Worm (Caenorhabditis elegans) whole organism, L2 larva: ENCODE results near the gene col-151.

Experiments used
- aly-2 ChIP-seq: fragments of 150-350 bp; optimal IDR thresholded peaks from 2 replicates; lab custom pipeline; 2014; ENCODE audit warnings: missing biosample characterization, missing genetic modification characterization
- dmd-4 ChIP-seq: sonication (generic microtip); optimal IDR thresholded peaks from 2 replicates; lab custom pipeline; 2017; ENCODE audit warnings: missing biosample characterization, missing genetic modification characterization
- fos-1 ChIP-seq: fragments of 150-350 bp; optimal IDR thresholded peaks from 2 replicates; lab custom pipeline; 2014; ENCODE audit warnings: missing biosample characterization, missing genetic modification characterization
- lin-13 ChIP-seq: fragments of 150-350 bp; optimal IDR thresholded peaks from 2 replicates; lab custom pipeline; 2014; ENCODE audit warnings: missing biosample characterization, missing genetic modification reagents, missing genetic modification characterization
- lin-39 ChIP-seq: fragments of 150-350 bp; optimal IDR thresholded peaks from 2 replicates; lab custom pipeline; 2014; ENCODE audit warnings: missing biosample characterization, missing genetic modification reagents, missing genetic modification characterization
- nhr-12 ChIP-seq: fragments of 150-350 bp; optimal IDR thresholded peaks from 2 replicates; lab custom pipeline; 2014; ENCODE audit warnings: missing biosample characterization, missing genetic modification characterization
- nhr-77 ChIP-seq: fragments of 150-350 bp; optimal IDR thresholded peaks from 2 replicates; lab custom pipeline; 2014; ENCODE audit warnings: missing biosample characterization, missing genetic modification characterization
- peb-1 ChIP-seq: fragments of 150-350 bp; optimal IDR thresholded peaks from 2 replicates; lab custom pipeline; 2014; ENCODE audit warnings: missing biosample characterization, missing genetic modification characterization
- unc-55 ChIP-seq: fragments of 150-350 bp; sonication (generic microtip); optimal IDR thresholded peaks from 3 replicates; lab custom pipeline; 2014; ENCODE audit warnings: missing biosample characterization, missing genetic modification reagents, missing genetic modification characterization
- ztf-11 ChIP-seq: sonication (generic microtip); optimal IDR thresholded peaks from 2 replicates; lab custom pipeline; 2017; ENCODE audit warnings: missing biosample characterization, missing genetic modification characterization

DNA sequence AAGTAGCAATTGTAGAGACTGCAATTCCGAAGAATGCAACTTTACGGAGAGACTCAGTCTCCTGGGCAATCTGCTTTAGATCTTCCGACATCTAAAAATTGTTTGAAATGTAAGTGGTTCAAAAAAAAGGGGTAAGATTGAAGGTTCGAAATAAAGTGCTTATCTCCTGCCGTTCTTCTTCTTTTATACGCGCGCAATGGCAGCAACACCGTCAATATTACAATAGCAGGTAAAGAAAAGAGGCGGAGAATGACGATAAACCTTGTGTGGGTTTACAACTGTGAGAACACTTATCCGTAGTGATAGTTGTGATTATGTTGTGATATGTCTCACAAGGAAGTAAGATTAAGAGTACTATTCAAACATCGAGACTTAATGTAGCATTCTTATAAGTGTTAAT is 26.8 kb upstream of the col-151 start, which contains the start of gene col-13:
- no peak for TF ChIP-seq lin-39 (tag; lab: Kevin White, UChicago)
- TF ChIP-seq lin-13 (GFP tag; lab: Kevin White, UChicago), result no peak
- no peak for TF ChIP-seq dmd-4 (tag; lab: Kevin White, UChicago)
- no peak for TF ChIP-seq ztf-11 (tag; lab: Kevin White, UChicago)
- TF ChIP-seq fos-1, result no peak
- TF ChIP-seq peb-1, result no peak
- no peak for TF ChIP-seq nhr-12 (tag; lab: Kevin White, UChicago)
- no peak for TF ChIP-seq aly-2 (tag; lab: Kevin White, UChicago)
- TF ChIP-seq unc-55 (GFP tag; lab: Kevin White, UChicago), result no peak
- no peak for TF ChIP-seq nhr-77 (tag; lab: Kevin White, UChicago)
